Fruit fly (Drosophila melanogaster): ENCODE results near the gene CG32641.

CG32641 gene

DNA sequence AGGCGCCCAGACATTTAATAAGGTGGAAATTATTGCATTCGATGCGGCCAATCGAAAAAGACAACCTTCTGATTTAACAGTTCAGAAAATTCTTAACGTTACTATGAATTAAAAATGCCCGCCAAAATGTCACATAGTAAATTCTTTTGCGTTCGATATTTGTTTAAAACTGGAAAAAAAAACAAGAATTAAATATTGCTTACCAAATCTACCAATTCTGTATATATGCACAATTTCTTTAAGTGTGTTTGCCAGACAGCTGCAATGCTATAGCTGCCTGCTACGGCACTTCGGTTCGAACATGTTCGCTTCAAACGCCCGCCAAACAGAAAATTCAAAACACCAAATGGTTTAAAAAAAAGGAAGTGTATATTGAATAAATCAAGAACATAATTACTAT is 29.8 kb downstream of the CG32641 start (continued):
- peak; percentile 58 for TF ChIP-seq nmo (GFP tag; optimal IDR thresholded peaks at IDR 0.05)
- peak; percentile 60 for TF ChIP-seq bab2 (GFP tag; optimal IDR thresholded peaks at IDR 0.05)
- TF ChIP-seq CG9609 (GFP tag; optimal IDR thresholded peaks at IDR 0.05): peak; percentile 64
- no peak for TF ChIP-seq lov (optimal IDR thresholded peaks at IDR 0.05)
- peak; percentile 73; the same call in 1 of the 3 replicates for TF ChIP-seq lov (GFP tag; IDR thresholded peaks at IDR 0.05)
- no peak for TF ChIP-seq dimm (GFP tag; IDR thresholded peaks at IDR 0.05)
- TF ChIP-seq CG4854 (GFP tag; optimal IDR thresholded peaks at IDR 0.05): peak; percentile 49
- TF ChIP-seq E2f1 (GFP tag; IDR thresholded peaks at IDR 0.05): peak; percentile 61
- TF ChIP-seq ems (GFP tag; optimal IDR thresholded peaks at IDR 0.05): peak; percentile 43
- no peak for TF ChIP-seq croc (GFP tag; conservative IDR thresholded peaks at IDR 0.05)
- peak; percentile 50 for TF ChIP-seq Hr3 (GFP tag; optimal IDR thresholded peaks at IDR 0.05)
- TF ChIP-seq Usf (GFP tag; optimal IDR thresholded peaks at IDR 0.05): no peak
- TF ChIP-seq CG3065 (GFP tag; optimal IDR thresholded peaks at IDR 0.05): peak; percentile 22
- TF ChIP-seq CG12744 (GFP tag; optimal IDR thresholded peaks at IDR 0.05): peak; percentile 63
- 0 out of 2 replicates have a peak, but pooled peaks have one; percentile 10 for TF ChIP-seq CG7372 (GFP tag; IDR thresholded peaks at IDR 0.05)
- TF ChIP-seq CG6765 (GFP tag; optimal IDR thresholded peaks at IDR 0.05): no peak
- TF ChIP-seq CG18599 (GFP tag; optimal IDR thresholded peaks at IDR 0.05): peak; percentile 32
- no peak for TF ChIP-seq HLH4C (GFP tag; IDR thresholded peaks at IDR 0.05; ENCODE audit: partially characterized antibody)
- TF ChIP-seq Ets97D (GFP tag; optimal IDR thresholded peaks at IDR 0.05): peak; percentile 35
- peak; percentile 70 for TF ChIP-seq lab (GFP tag; optimal IDR thresholded peaks at IDR 0.05)
- 0 out of 3 replicates have a peak, but pooled peaks have one; percentile 16 for TF ChIP-seq so (GFP tag; IDR thresholded peaks at IDR 0.05)
- no peak for TF ChIP-seq ac (GFP tag; optimal IDR thresholded peaks at IDR 0.05)
- no peak for TF ChIP-seq z (GFP tag; IDR thresholded peaks at IDR 0.05)
- TF ChIP-seq CG10959 (GFP tag; IDR thresholded peaks at IDR 0.05): no peak
- TF ChIP-seq D (optimal IDR thresholded peaks at IDR 0.05): no peak
- TF ChIP-seq D (GFP tag; optimal IDR thresholded peaks at IDR 0.05): peak; percentile 38
- peak; percentile 4 for TF ChIP-seq CG12299 (tag; optimal IDR thresholded peaks at IDR 0.05)
- peak; percentile 42 for TF ChIP-seq Atf3 (GFP tag; optimal IDR thresholded peaks at IDR 0.05)
- peak; percentile 53 for TF ChIP-seq CHES-1-like (GFP tag; optimal IDR thresholded peaks at IDR 0.05)

DNA sequence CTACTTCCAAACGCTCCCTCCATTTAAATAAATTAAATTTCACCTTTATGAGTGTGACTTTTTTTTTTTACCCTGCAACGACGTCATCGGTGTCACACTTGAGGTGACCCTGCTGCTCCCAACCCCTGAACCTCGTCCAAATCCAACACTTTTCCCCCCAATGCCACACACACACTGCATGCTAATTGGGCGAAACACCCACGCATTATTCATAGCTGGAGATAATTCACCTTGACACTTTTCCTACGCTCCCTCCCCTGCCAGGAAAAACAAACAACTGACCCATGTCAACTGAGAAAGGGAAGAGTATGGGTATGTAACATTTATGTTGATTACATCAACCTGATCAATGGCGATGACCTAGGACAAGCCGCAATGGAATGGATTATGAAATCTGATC is 35.0 kb downstream of the CG32641 start:
- TF ChIP-seq pfk (GFP tag; optimal IDR thresholded peaks at IDR 0.05) (no peak), chinmo (GFP tag; IDR thresholded peaks at IDR 0.05; ENCODE audit: partially characterized antibody) (0 out of 4 replicates have a peak, but pooled peaks have one; percentile 37), Pdp1 (GFP tag; optimal IDR thresholded peaks at IDR 0.05) (peak in 1 of 2 experiments; percentile 2), vvl (GFP tag; IDR thresholded peaks at IDR 0.05) (peak; percentile 53; the same call in 1 of the 2 replicates), Hr78 (GFP tag; optimal IDR thresholded peaks at IDR 0.05) (peak in 1 of 2 experiments; percentile 75), kni (GFP tag; optimal IDR thresholded peaks at IDR 0.05) (peak; percentile 18), ERR (GFP tag; optimal IDR thresholded peaks at IDR 0.05) (no peak), CG7372 (GFP tag; IDR thresholded peaks at IDR 0.05) (no peak)

DNA sequence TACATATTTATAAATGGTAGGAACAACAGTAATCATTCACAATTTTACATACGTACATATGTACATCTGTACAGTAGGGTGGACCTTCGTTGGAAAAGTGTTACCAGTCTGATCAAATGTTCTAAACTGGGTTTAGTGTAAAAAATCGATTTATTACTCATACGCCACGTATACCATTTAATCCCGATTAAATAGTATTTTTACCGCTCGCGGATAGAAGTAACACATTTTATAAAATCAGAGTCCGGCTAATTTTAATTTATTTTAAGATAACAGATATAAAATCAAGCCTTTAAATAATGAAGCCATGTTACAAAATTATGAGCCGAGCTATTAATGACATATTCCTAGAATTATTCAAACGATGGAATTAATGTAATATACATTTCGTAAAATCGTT is 36.1 kb downstream of the CG32641 start:
- 0 out of 3 replicates have a peak, but pooled peaks have one; percentile 17 for TF ChIP-seq CG17361 (GFP tag; IDR thresholded peaks at IDR 0.05)
- 0 out of 3 replicates have a peak, but pooled peaks have one; percentile 11 for TF ChIP-seq CG11695 (GFP tag; IDR thresholded peaks at IDR 0.05)
- TF ChIP-seq CG9437 (GFP tag; optimal IDR thresholded peaks at IDR 0.05): peak; percentile 5
- TF ChIP-seq jing (GFP tag; optimal IDR thresholded peaks at IDR 0.05): no peak
- peak; percentile 12 for TF ChIP-seq sens (GFP tag)
- peak; percentile 12 for TF ChIP-seq phol (tag; optimal IDR thresholded peaks at IDR 0.05)
- TF ChIP-seq pzg (GFP tag; optimal IDR thresholded peaks at IDR 0.05): no peak
- no peak for TF ChIP-seq az2 (GFP tag; optimal IDR thresholded peaks at IDR 0.05)
- peak; percentile 14 for TF ChIP-seq stwl (tag; optimal IDR thresholded peaks at IDR 0.05)

Measured in whole organism, embryonic.